Fruit fly (Drosophila melanogaster): ENCODE data around the gene atms.

Gene atms

dm6 chr3R:4746189-4746771 is 3.6 kb upstream of the atms start (continued):
- TF ChIP-seq crp (GFP tag; optimal IDR thresholded peaks at IDR 0.05) (peak in 1 of 2 experiments; percentile 20), twi (tag; optimal IDR thresholded peaks at IDR 0.05) (peak; percentile 89), Mad (GFP tag; optimal IDR thresholded peaks at IDR 0.05) (no peak), unpg (GFP tag; optimal IDR thresholded peaks at IDR 0.05) (no peak), Tbp (GFP tag; optimal IDR thresholded peaks at IDR 0.05) (no peak), CG31224 (GFP tag; IDR thresholded peaks at IDR 0.05) (no peak), row (GFP tag; IDR thresholded peaks at IDR 0.05) (no peak), pnt (GFP tag; optimal IDR thresholded peaks at IDR 0.05) (no peak), CG15073 (GFP tag; optimal IDR thresholded peaks at IDR 0.05) (no peak), Dp (GFP tag; optimal IDR thresholded peaks at IDR 0.05) (no peak), CG10654 (GFP tag; optimal IDR thresholded peaks at IDR 0.05) (no peak), CG10959 (GFP tag; IDR thresholded peaks at IDR 0.05) (no peak), Awh (GFP tag; IDR thresholded peaks at IDR 0.05) (no peak), CG10462 (GFP tag; optimal IDR thresholded peaks at IDR 0.05) (no peak), CG7745 (tag; optimal IDR thresholded peaks at IDR 0.05) (no peak), usp (GFP tag; optimal IDR thresholded peaks at IDR 0.05) (no peak), CG16813 (GFP tag; IDR thresholded peaks at IDR 0.05; ENCODE audit: partially characterized antibody) (no peak), pita (GFP tag; optimal IDR thresholded peaks at IDR 0.05) (no peak), gem (tag; optimal IDR thresholded peaks at IDR 0.05) (no peak), lab (GFP tag; optimal IDR thresholded peaks at IDR 0.05) (peak; percentile 24), cwo (GFP tag; optimal IDR thresholded peaks at IDR 0.05) (peak; percentile 56), CG3838 (GFP tag; optimal IDR thresholded peaks at IDR 0.05) (no peak), Aef1 (GFP tag; IDR thresholded peaks at IDR 0.05) (no peak), gcm (GFP tag; optimal IDR thresholded peaks at IDR 0.05) (no peak), fd3F (GFP tag; optimal IDR thresholded peaks at IDR 0.05) (no peak), D19A (tag; optimal IDR thresholded peaks at IDR 0.05) (no peak), CG12236 (GFP tag; optimal IDR thresholded peaks at IDR 0.05) (no peak), CG15479 (GFP tag; optimal IDR thresholded peaks at IDR 0.05) (no peak), Myb (GFP tag; optimal IDR thresholded peaks at IDR 0.05) (no peak), Doc3 (GFP tag; IDR thresholded peaks at IDR 0.05; ENCODE audit: partially characterized antibody) (no peak), Sry-β (GFP tag; optimal IDR thresholded peaks at IDR 0.05) (no peak), Camta (GFP tag; optimal IDR thresholded peaks at IDR 0.05) (no peak), Lpt (GFP tag; optimal IDR thresholded peaks at IDR 0.05) (no peak), CG32532 (GFP tag; IDR thresholded peaks at IDR 0.05) (no peak; the same call in 1 of the 2 replicates), CG11560 (tag; IDR thresholded peaks at IDR 0.05) (no peak), ewg (GFP tag; optimal IDR thresholded peaks at IDR 0.05) (no peak), CG8478 (optimal IDR thresholded peaks at IDR 0.05) (no peak), NfI (GFP tag; optimal IDR thresholded peaks at IDR 0.05) (no peak), lilli (GFP tag; optimal IDR thresholded peaks at IDR 0.05) (no peak), CG8359 (GFP tag; optimal IDR thresholded peaks at IDR 0.05; ENCODE audit: borderline replicate concordance) (no peak), aop (GFP tag; IDR thresholded peaks at IDR 0.05) (no peak), CG10979 (tag; optimal IDR thresholded peaks at IDR 0.05) (no peak), pb (GFP tag; optimal IDR thresholded peaks at IDR 0.05) (no peak), CG34224 (GFP tag; IDR thresholded peaks at IDR 0.05; ENCODE audit: partially characterized antibody) (peak; percentile 17; the same call in 1 of the 3 replicates), CkIIα-i1 (GFP tag; IDR thresholded peaks at IDR 0.05) (no peak), HmgZ (tag; optimal IDR thresholded peaks at IDR 0.05) (peak; percentile 44), p53 (GFP tag; optimal IDR thresholded peaks at IDR 0.05) (no peak), sob (GFP tag; IDR thresholded peaks at IDR 0.05) (no peak), CrebB (tag; optimal IDR thresholded peaks at IDR 0.05) (peak; percentile 58), vvl (GFP tag; IDR thresholded peaks at IDR 0.05) (no peak), CG4854 (GFP tag; optimal IDR thresholded peaks at IDR 0.05) (no peak)
